Worm (Caenorhabditis elegans): ENCODE results near the gene F19H6.4.

F19H6.4 gene

ce11 chrX:12328676-12329075 is 36.8 kb upstream of the F19H6.4 start, which contains the start of gene srd-45:
Gene srd-45, plus strand, starts transcription at chrX:12328976.
- TF ChIP-seq unc-62 (GFP tag; optimal IDR thresholded peaks at IDR 0.05) (no peak), unc-39 (tag; optimal IDR thresholded peaks at IDR 0.05) (no peak), ceh-16 (tag; optimal IDR thresholded peaks at IDR 0.05) (no peak), ztf-1 (GFP tag; conservative IDR thresholded peaks at IDR 0.05) (no peak), lin-13 (GFP tag; optimal IDR thresholded peaks at IDR 0.05) (no peak), lin-39 (tag; optimal IDR thresholded peaks at IDR 0.05) (no peak), egl-27 (tag; optimal IDR thresholded peaks at IDR 0.05) (no peak), alr-1 (tag; optimal IDR thresholded peaks at IDR 0.05) (no peak), sem-4 (tag; optimal IDR thresholded peaks at IDR 0.05) (no peak), nhr-77 (tag; optimal IDR thresholded peaks at IDR 0.05) (no peak), nhr-12 (tag; optimal IDR thresholded peaks at IDR 0.05) (no peak), elt-1 (tag; optimal IDR thresholded peaks at IDR 0.05) (no peak), unc-55 (GFP tag; optimal IDR thresholded peaks at IDR 0.05) (no peak)

- TF ChIP-seq ceh-82 (tag; optimal IDR thresholded peaks at IDR 0.05) (no peak), blmp-1 (tag; optimal IDR thresholded peaks at IDR 0.05; ENCODE audit: insufficient read depth) (no peak), nhr-129 (tag; optimal IDR thresholded peaks at IDR 0.05) (no peak), mab-5 (tag; optimal IDR thresholded peaks at IDR 0.05) (no peak), alr-1 (tag; optimal IDR thresholded peaks at IDR 0.05) (no peak), nhr-21 (tag; optimal IDR thresholded peaks at IDR 0.05) (no peak), sma-9 (GFP tag; optimal IDR thresholded peaks at IDR 0.05) (no peak), sma-9 (tag; optimal IDR thresholded peaks at IDR 0.05) (no peak), nhr-77 (tag; optimal IDR thresholded peaks at IDR 0.05) (no peak), unc-62 (GFP tag; optimal IDR thresholded peaks at IDR 0.05) (no peak)
Measured at ce11 chrX:12331795-12332194, 33.7 kb upstream of the F19H6.4 start, which contains the start of gene srd-46. Gene srd-46, plus strand, starts transcription at chrX:12332095.

- TF ChIP-seq ztf-11 (tag; optimal IDR thresholded peaks at IDR 0.05) = no peak
- no peak for TF ChIP-seq sma-3 (GFP tag; optimal IDR thresholded peaks at IDR 0.05)
- no peak for TF ChIP-seq aly-2 (tag; optimal IDR thresholded peaks at IDR 0.05)
- no peak for TF ChIP-seq Y55F3AM.14 (GFP tag; optimal IDR thresholded peaks at IDR 0.05)
- TF ChIP-seq peb-1 (tag; optimal IDR thresholded peaks at IDR 0.05) = no peak
- TF ChIP-seq zag-1 (tag; optimal IDR thresholded peaks at IDR 0.05) = no peak
- no peak for TF ChIP-seq mbf-1 (tag; optimal IDR thresholded peaks at IDR 0.05)
- no peak for TF ChIP-seq nhr-25 (tag; optimal IDR thresholded peaks at IDR 0.05)
- no peak for TF ChIP-seq skn-1 (tag; optimal IDR thresholded peaks at IDR 0.05)
- no peak for TF ChIP-seq elt-1 (tag; optimal IDR thresholded peaks at IDR 0.05)
- TF ChIP-seq ceh-82 (tag; optimal IDR thresholded peaks at IDR 0.05) = no peak
- no peak for TF ChIP-seq nhr-12 (tag; optimal IDR thresholded peaks at IDR 0.05)
- no peak for TF ChIP-seq dmd-4 (tag; optimal IDR thresholded peaks at IDR 0.05)
- TF ChIP-seq elt-3 (tag; optimal IDR thresholded peaks at IDR 0.05) = no peak
- TF ChIP-seq nhr-6 (tag; optimal IDR thresholded peaks at IDR 0.05) = no peak
- no peak for TF ChIP-seq nhr-77 (tag; optimal IDR thresholded peaks at IDR 0.05)
- TF ChIP-seq ZK546.5 (tag; optimal IDR thresholded peaks at IDR 0.05) = no peak
- no peak for TF ChIP-seq mab-5 (tag; optimal IDR thresholded peaks at IDR 0.05)
- no peak for TF ChIP-seq nhr-21 (tag; optimal IDR thresholded peaks at IDR 0.05)
Measured at ce11 chrX:12333479-12333878, 32.0 kb upstream of the F19H6.4 start, which contains the start of gene srd-47. Gene srd-47, plus strand, starts transcription at chrX:12333642.

ce11 chrX:12335808-12336207 is 29.7 kb upstream of the F19H6.4 start, which contains the start of gene srd-48:
Gene srd-48, plus strand, starts transcription at chrX:12336108.
- no peak for TF ChIP-seq blmp-1 (tag; optimal IDR thresholded peaks at IDR 0.05; ENCODE audit: insufficient read depth)
- no peak for TF ChIP-seq ztf-4 (tag; optimal IDR thresholded peaks at IDR 0.05)
- no peak for TF ChIP-seq snpc-4 (tag; optimal IDR thresholded peaks at IDR 0.05)
- TF ChIP-seq elt-3 (tag; optimal IDR thresholded peaks at IDR 0.05) = no peak
- no peak for TF ChIP-seq aly-2 (tag; optimal IDR thresholded peaks at IDR 0.05)
- no peak for TF ChIP-seq mdl-1 (tag; optimal IDR thresholded peaks at IDR 0.05)
- no peak for TF ChIP-seq nhr-25 (tag; optimal IDR thresholded peaks at IDR 0.05)
- no peak for TF ChIP-seq lin-13 (GFP tag; optimal IDR thresholded peaks at IDR 0.05)
